Worm (Caenorhabditis elegans): ENCODE results near the gene F53E4.1.

F53E4.1 gene

DNA sequence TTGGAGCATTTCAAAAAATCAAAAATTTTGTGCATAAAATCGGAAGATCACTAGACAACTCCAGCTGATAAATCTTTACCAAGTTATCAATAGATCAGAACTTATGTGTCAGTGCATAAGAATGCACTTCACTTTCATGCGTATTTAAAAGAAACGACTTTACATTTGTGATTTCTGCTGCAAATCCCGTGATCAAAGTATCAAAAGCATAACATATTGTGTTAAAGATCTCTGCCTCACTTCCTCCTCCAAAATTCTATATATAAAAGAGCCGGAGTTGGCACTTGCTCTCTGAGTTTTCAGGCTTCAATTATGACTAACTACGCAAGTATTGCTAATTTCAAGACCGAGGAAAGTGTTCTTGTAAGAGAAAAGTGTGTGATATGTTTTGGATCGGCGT lies 25.6 kb upstream of the F53E4.1 start, which contains the start of gene nhr-198:
nhr-198 (plus strand) TSS at position 313 of the 400 bp plus-strand sequence.
- TF ChIP-seq ref-2 (tag; optimal IDR thresholded peaks at IDR 0.05): no peak
- no peak for TF ChIP-seq ceh-24 (tag; optimal IDR thresholded peaks at IDR 0.05)
- no peak for TF ChIP-seq tbx-2 (tag; optimal IDR thresholded peaks at IDR 0.05)
- TF ChIP-seq pax-1 (tag; optimal IDR thresholded peaks at IDR 0.05): no peak
- no peak for TF ChIP-seq sdc-2 (tag; optimal IDR thresholded peaks at IDR 0.05)
- TF ChIP-seq unc-55 (GFP tag; optimal IDR thresholded peaks at IDR 0.05): no peak
- TF ChIP-seq fax-1 (tag; optimal IDR thresholded peaks at IDR 0.05): no peak
- TF ChIP-seq rnt-1 (tag; optimal IDR thresholded peaks at IDR 0.05): no peak
- no peak for TF ChIP-seq hlh-8 (tag; optimal IDR thresholded peaks at IDR 0.05)
- TF ChIP-seq lin-11 (tag; optimal IDR thresholded peaks at IDR 0.05): no peak

ce11 chrV:15689952-15690351 lies 21.9 kb upstream of the F53E4.1 start, which contains the start of gene nhr-268:
TSS of gene nhr-268 (plus strand) at chrV:15690252.
- TF ChIP-seq sdc-2 (tag; optimal IDR thresholded peaks at IDR 0.05) (no peak), ref-2 (tag; optimal IDR thresholded peaks at IDR 0.05) (no peak), unc-42 (tag; optimal IDR thresholded peaks at IDR 0.05) (no peak), ceh-14 (tag; optimal IDR thresholded peaks at IDR 0.05) (no peak), pag-3 (tag; optimal IDR thresholded peaks at IDR 0.05; ENCODE audit: borderline replicate concordance) (no peak), ceh-6 (GFP tag; optimal IDR thresholded peaks at IDR 0.05) (no peak), hlh-8 (tag; optimal IDR thresholded peaks at IDR 0.05) (no peak), unc-3 (GFP tag; conservative IDR thresholded peaks at IDR 0.05) (no peak), unc-3 (tag; optimal IDR thresholded peaks at IDR 0.05) (no peak), nhr-232 (tag; optimal IDR thresholded peaks at IDR 0.05) (no peak), ceh-31 (tag; optimal IDR thresholded peaks at IDR 0.05) (no peak), C38D4.7 (GFP tag; optimal IDR thresholded peaks at IDR 0.05) (no peak), pat-9 (tag; optimal IDR thresholded peaks at IDR 0.05) (no peak), fax-1 (tag; optimal IDR thresholded peaks at IDR 0.05) (no peak), ahr-1 (tag; optimal IDR thresholded peaks at IDR 0.05) (no peak), sox-2 (GFP tag; IDR thresholded peaks at IDR 0.05) (no peak), C08G9.2 (tag; optimal IDR thresholded peaks at IDR 0.05) (no peak), npax-4 (tag; optimal IDR thresholded peaks at IDR 0.05) (no peak), ztf-16 (tag; optimal IDR thresholded peaks at IDR 0.05) (no peak)

DNA sequence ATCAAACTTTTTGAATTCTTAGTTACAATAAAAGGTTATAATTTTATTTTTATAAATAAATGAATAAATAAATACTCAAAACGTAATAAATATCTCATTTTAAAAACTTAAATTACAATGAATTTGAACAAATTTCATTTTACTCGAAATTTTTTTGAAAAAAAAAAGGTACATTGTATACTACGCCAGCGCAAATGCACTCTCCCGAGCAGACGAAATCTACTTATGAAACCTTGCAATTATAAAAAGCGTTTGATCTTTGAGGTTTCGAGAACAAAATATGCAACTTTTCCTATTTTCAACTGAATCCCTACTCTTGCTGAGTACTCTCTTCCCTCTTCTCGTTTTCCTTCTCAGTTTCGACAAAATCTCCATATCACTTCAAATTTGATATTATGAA lies 19.6 kb upstream of the F53E4.1 start, which contains the start of gene nhr-197:
nhr-197 (plus strand) TSS at position 301 of the 400 bp plus-strand sequence.
- no peak for TF ChIP-seq ref-2 (tag; optimal IDR thresholded peaks at IDR 0.05)
- TF ChIP-seq C08G9.2 (tag; optimal IDR thresholded peaks at IDR 0.05): no peak
- TF ChIP-seq ztf-16 (tag; optimal IDR thresholded peaks at IDR 0.05): no peak
- no peak for TF ChIP-seq ceh-9 (tag; optimal IDR thresholded peaks at IDR 0.05)
- TF ChIP-seq nfya-1 (tag; optimal IDR thresholded peaks at IDR 0.05): no peak
- TF ChIP-seq C38D4.7 (GFP tag; optimal IDR thresholded peaks at IDR 0.05): no peak
- TF ChIP-seq pqm-1 (tag; optimal IDR thresholded peaks at IDR 0.05): no peak

DNA sequence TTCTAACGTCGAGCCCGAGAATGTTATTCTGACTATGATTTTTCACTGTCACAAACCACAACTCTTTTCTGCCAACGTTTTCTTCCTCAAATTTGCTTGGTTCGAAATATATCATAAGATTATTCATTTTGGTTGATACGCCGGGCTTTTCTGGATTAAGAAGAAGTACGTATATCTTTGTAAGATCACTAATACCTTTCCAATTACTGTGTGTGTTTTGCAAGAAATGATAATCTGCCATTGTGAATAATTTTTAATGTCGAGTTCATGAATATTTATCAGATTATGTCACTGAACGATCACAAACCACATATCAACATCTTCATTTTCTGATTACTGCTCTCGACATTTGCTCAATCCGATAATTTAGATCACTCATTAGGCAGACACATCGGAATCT lies 17.5 kb upstream of the F53E4.1 start, which contains the start of gene nhr-196:
nhr-196 (plus strand) TSS at position 118 of the 400 bp plus-strand sequence.
- no peak for TF ChIP-seq nhr-232 (tag; optimal IDR thresholded peaks at IDR 0.05)
- TF ChIP-seq ceh-45 (GFP tag; IDR thresholded peaks at IDR 0.05): no peak
- no peak for TF ChIP-seq ztf-16 (tag; optimal IDR thresholded peaks at IDR 0.05)
- TF ChIP-seq sox-2 (GFP tag; IDR thresholded peaks at IDR 0.05): no peak
- no peak for TF ChIP-seq elt-2 (tag; optimal IDR thresholded peaks at IDR 0.05)
- no peak for TF ChIP-seq ceh-19 (GFP tag; optimal IDR thresholded peaks at IDR 0.05)
- TF ChIP-seq eyg-1 (tag; optimal IDR thresholded peaks at IDR 0.05): no peak
- TF ChIP-seq rnt-1 (tag; optimal IDR thresholded peaks at IDR 0.05): no peak
- no peak for TF ChIP-seq odd-2 (tag; optimal IDR thresholded peaks at IDR 0.05)

DNA sequence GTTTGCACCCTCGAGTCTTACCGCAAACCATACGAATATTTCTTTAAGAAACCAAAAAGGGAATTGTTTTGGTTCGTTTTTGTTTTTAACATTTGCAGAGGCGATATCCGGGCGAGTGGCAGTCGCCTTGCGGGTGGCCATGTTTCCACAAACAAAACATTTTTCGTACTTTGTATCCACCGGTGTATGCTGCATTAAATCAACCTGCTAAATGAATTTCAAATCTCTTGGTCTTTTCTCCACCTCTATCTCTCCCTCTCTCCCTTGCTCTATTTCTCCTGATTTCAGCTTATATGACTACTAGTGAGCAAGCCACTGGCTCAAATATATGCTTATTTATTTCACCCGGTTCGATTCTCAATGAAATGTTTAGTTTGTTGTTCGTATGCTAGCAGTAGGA lies 9.1 kb upstream of the F53E4.1 start, which contains the start of gene nhr-52:
nhr-52 (plus strand) TSS at position 301 of the 400 bp plus-strand sequence.
- TF ChIP-seq C38D4.7 (GFP tag; optimal IDR thresholded peaks at IDR 0.05) (no peak), ceh-19 (GFP tag; optimal IDR thresholded peaks at IDR 0.05) (no peak), tbx-7 (tag; optimal IDR thresholded peaks at IDR 0.05) (no peak), lim-6 (tag; optimal IDR thresholded peaks at IDR 0.05) (no peak), dve-1 (tag; optimal IDR thresholded peaks at IDR 0.05) (no peak)
